Worm (Caenorhabditis elegans): ENCODE data around the gene lntl-1.

The lntl-1 gene

ce11 chrIV:5846269-5846668, 39.4 kb upstream of the lntl-1 start, which contains the start of gene sams-4:
Gene sams-4 (minus strand): TSS chrIV:5846369.
- no peak for TF ChIP-seq ceh-6 (GFP tag; optimal IDR thresholded peaks at IDR 0.05)
- TF ChIP-seq fax-1 (tag; optimal IDR thresholded peaks at IDR 0.05): no peak
- no peak for TF ChIP-seq sox-2 (GFP tag; IDR thresholded peaks at IDR 0.05)
- no peak for TF ChIP-seq unc-42 (tag; optimal IDR thresholded peaks at IDR 0.05)
- no peak for TF ChIP-seq sox-4 (tag; optimal IDR thresholded peaks at IDR 0.05)
- TF ChIP-seq pag-3 (tag; optimal IDR thresholded peaks at IDR 0.05; ENCODE audit: borderline replicate concordance): no peak
- no peak for TF ChIP-seq hlh-15 (tag; optimal IDR thresholded peaks at IDR 0.05)
- TF ChIP-seq T23F11.4 (GFP tag; optimal IDR thresholded peaks at IDR 0.05): no peak
- TF ChIP-seq fkh-10 (GFP tag; optimal IDR thresholded peaks at IDR 0.05): no peak
- TF ChIP-seq ceh-14 (tag; optimal IDR thresholded peaks at IDR 0.05): no peak
- no peak for TF ChIP-seq npax-4 (tag; optimal IDR thresholded peaks at IDR 0.05)
- TF ChIP-seq fkh-6 (tag; optimal IDR thresholded peaks at IDR 0.05): no peak

- TF ChIP-seq hlh-15 (tag; optimal IDR thresholded peaks at IDR 0.05) (no peak), nfya-1 (tag; optimal IDR thresholded peaks at IDR 0.05) (peak; percentile 74)
These were observed 36.0 kb upstream of the lntl-1 start for ce11 chrIV:5842905-5843304.

- TF ChIP-seq ref-2 (tag; optimal IDR thresholded peaks at IDR 0.05) (no peak), C38D4.7 (GFP tag; optimal IDR thresholded peaks at IDR 0.05) (no peak), ceh-48 (tag; optimal IDR thresholded peaks at IDR 0.05) (no peak), K02D7.2 (tag; optimal IDR thresholded peaks at IDR 0.05) (no peak), hlh-15 (tag; optimal IDR thresholded peaks at IDR 0.05) (no peak), unc-86 (tag; optimal IDR thresholded peaks at IDR 0.05) (no peak), hlh-30 (tag; optimal IDR thresholded peaks at IDR 0.05; ENCODE audit: insufficient read depth) (no peak), elt-4 (tag; optimal IDR thresholded peaks at IDR 0.05) (no peak), tbx-7 (tag; optimal IDR thresholded peaks at IDR 0.05) (no peak)
These were observed 32.3 kb upstream of the lntl-1 start, which contains the start of gene C06E7.2 for ce11 chrIV:5839178-5839577. Gene C06E7.2 (plus strand): TSS chrIV:5839478.

ce11 chrIV:5834182-5834581, 27.3 kb upstream of the lntl-1 start:
- TF ChIP-seq unc-55 (GFP tag; optimal IDR thresholded peaks at IDR 0.05): peak; percentile 16
- TF ChIP-seq mec-3 (tag; optimal IDR thresholded peaks at IDR 0.05; ENCODE audit: borderline replicate concordance): no peak

ce11 chrIV:5832801-5833200, 25.9 kb upstream of the lntl-1 start:
- TF ChIP-seq unc-3 (GFP tag; conservative IDR thresholded peaks at IDR 0.05) (no peak), unc-3 (tag; optimal IDR thresholded peaks at IDR 0.05) (no peak), tbx-2 (tag; optimal IDR thresholded peaks at IDR 0.05) (no peak), Y22D7AL.16 (tag; optimal IDR thresholded peaks at IDR 0.05) (no peak), pha-4 (tag; optimal IDR thresholded peaks at IDR 0.05) (no peak)

- TF ChIP-seq unc-86 (tag; optimal IDR thresholded peaks at IDR 0.05) (no peak), nhr-232 (tag; optimal IDR thresholded peaks at IDR 0.05) (no peak), fkh-6 (tag; optimal IDR thresholded peaks at IDR 0.05) (no peak), pag-3 (tag; optimal IDR thresholded peaks at IDR 0.05; ENCODE audit: borderline replicate concordance) (no peak), ceh-31 (tag; optimal IDR thresholded peaks at IDR 0.05) (no peak), F13H6.1 (tag; optimal IDR thresholded peaks at IDR 0.05) (no peak), ceh-45 (GFP tag; IDR thresholded peaks at IDR 0.05) (no peak), elt-2 (tag; optimal IDR thresholded peaks at IDR 0.05) (no peak), dmd-4 (tag; optimal IDR thresholded peaks at IDR 0.05; ENCODE audit: borderline replicate concordance) (no peak), unc-3 (GFP tag; conservative IDR thresholded peaks at IDR 0.05) (no peak), unc-3 (tag; optimal IDR thresholded peaks at IDR 0.05) (no peak), hlh-8 (tag; optimal IDR thresholded peaks at IDR 0.05) (no peak), pax-1 (tag; optimal IDR thresholded peaks at IDR 0.05) (no peak)
These were observed 17.6 kb upstream of the lntl-1 start, which contains the start of gene egal-1 for ce11 chrIV:5824493-5824892. Gene egal-1 (plus strand): TSS chrIV:5824793.
